Worm (Caenorhabditis elegans) whole organism, L4 larva: ENCODE data around the gene timm-17B.1.

Experiments used
- D1046.2 ChIP-seq: fragments of 200-800 bp; sonication (Bioruptor generic); IDR thresholded peaks from 2 replicates; pipeline ENCODE4 v1.3.6; 2022; ENCODE audit warnings: missing genetic modification characterization, missing compliant biosample characterization
- F10B5.3 ChIP-seq: sonication (generic microtip); optimal IDR thresholded peaks from 2 replicates; lab custom pipeline; 2016; ENCODE audit warnings: mild to moderate bottlenecking, missing genetic modification characterization, missing compliant biosample characterization
- F26F4.8 ChIP-seq: fragments of 200-800 bp; sonication (Bioruptor generic); conservative IDR thresholded peaks from 2 replicates; pipeline ENCODE4 v1.3.6; 2022; ENCODE audit warnings: missing genetic modification characterization, missing compliant biosample characterization
- F44E2.7 ChIP-seq: fragments of 200-800 bp; sonication (Bioruptor generic); IDR thresholded peaks from 2 replicates; pipeline ENCODE4 v2.1.2; 2022; ENCODE audit warnings: missing genetic modification characterization, missing compliant biosample characterization
- T20F7.1 ChIP-seq: fragments of 200-800 bp; sonication (Bioruptor generic); optimal IDR thresholded peaks from 2 replicates; lab custom pipeline; 2018; ENCODE audit warnings: mild to moderate bottlenecking, missing genetic modification characterization, missing compliant biosample characterization
- T26A8.4 ChIP-seq: fragments of 200-800 bp; sonication (Bioruptor generic); IDR thresholded peaks from 2 replicates; pipeline ENCODE4 v1.3.6; 2022; ENCODE audit warnings: missing genetic modification characterization, missing compliant biosample characterization
- Y105C5A.15 ChIP-seq: fragments of 200-800 bp; sonication (Bioruptor generic); IDR thresholded peaks from 2 replicates; pipeline ENCODE4 v1.3.6; 2022; ENCODE audit warnings: missing genetic modification characterization, missing compliant biosample characterization
- Y48G9A.11 ChIP-seq: fragments of 200-800 bp; sonication (Bioruptor generic); IDR thresholded peaks from 2 replicates; pipeline ENCODE4 v1.3.6; 2022; ENCODE audit warnings: missing genetic modification reagents, missing genetic modification characterization, missing compliant biosample characterization
- Y75B8A.6 ChIP-seq: fragments of 200-800 bp; sonication (Bioruptor generic); IDR thresholded peaks from 2 replicates; pipeline ENCODE4 v1.3.6; 2022; ENCODE audit warnings: missing genetic modification reagents, missing genetic modification characterization, missing compliant biosample characterization
- ZK337.2 ChIP-seq: fragments of 200-800 bp; sonication (Bioruptor generic); IDR thresholded peaks from 2 replicates; pipeline ENCODE4 v1.3.6; 2022; ENCODE audit warnings: missing genetic modification reagents, missing genetic modification characterization, missing compliant biosample characterization
- aha-1 ChIP-seq: fragments of 150-350 bp; peaks from one replicate; lab custom pipeline; 2014; ENCODE audit warnings: missing biosample characterization, missing genetic modification characterization
- aly-2 ChIP-seq: sonication (generic microtip); optimal IDR thresholded peaks from 2 replicates; lab custom pipeline; 2018; ENCODE audit warnings: missing biosample characterization, missing genetic modification characterization
- ama-1 ChIP-seq: fragments of 150-350 bp; optimal IDR thresholded peaks from 2 replicates; lab custom pipeline; 2014; ENCODE audit warnings: inconsistent platforms, mixed read lengths
- ceh-20 ChIP-seq: fragments of 200-800 bp; sonication (Bioruptor generic); IDR thresholded peaks from 2 replicates; pipeline ENCODE4 v1.3.6; 2022; ENCODE audit warnings: missing genetic modification reagents, missing genetic modification characterization, missing compliant biosample characterization
- ceh-62 ChIP-seq: sonication (generic microtip); optimal IDR thresholded peaks from 2 replicates; lab custom pipeline; 2017; ENCODE audit warnings: missing biosample characterization, missing genetic modification characterization
- ceh-82 ChIP-seq: sonication (generic microtip); optimal IDR thresholded peaks from 2 replicates; lab custom pipeline; 2017; ENCODE audit warnings: missing biosample characterization, missing genetic modification characterization
- ces-1 ChIP-seq: fragments of 150-350 bp; sonication (generic microtip); optimal IDR thresholded peaks from 4 replicates; lab custom pipeline; 2014; ENCODE audit warnings: missing biosample characterization, missing genetic modification reagents, missing genetic modification characterization
- cey-2 ChIP-seq: sonication (generic microtip); optimal IDR thresholded peaks from 3 replicates; lab custom pipeline; 2017; ENCODE audit warnings: missing genetic modification characterization, mild to moderate bottlenecking, missing compliant biosample characterization, antibody characterized with exemption, borderline replicate concordance; ENCODE audit not compliant: insufficient read depth
- dmd-8 ChIP-seq: fragments of 200-800 bp; sonication (Bioruptor generic); IDR thresholded peaks from 2 replicates; pipeline ENCODE4 v1.3.6; 2022; ENCODE audit warnings: missing genetic modification characterization, missing compliant biosample characterization
- dpl-1 ChIP-seq: fragments of 150-350 bp; optimal IDR thresholded peaks from 2 replicates; lab custom pipeline; 2014; ENCODE audit warnings: missing biosample characterization, missing genetic modification reagents, missing genetic modification characterization
- egl-27 ChIP-seq: sonication (generic microtip); optimal IDR thresholded peaks from 3 replicates; lab custom pipeline; 2017; ENCODE audit warnings: missing biosample characterization, missing genetic modification reagents, missing genetic modification characterization
- egl-43 ChIP-seq: fragments of 200-800 bp; sonication (Bioruptor generic); IDR thresholded peaks from 2 replicates; pipeline ENCODE4 v1.3.6; 2022; ENCODE audit warnings: missing genetic modification reagents, missing genetic modification characterization, missing compliant biosample characterization
- hif-1 ChIP-seq, 2 experiments: sonication (generic microtip); optimal IDR thresholded peaks; 2 replicates each; lab custom pipeline; 2016 to 2017; ENCODE audit warnings: missing compliant biosample characterization in 2 of 2, missing genetic modification characterization in 2 of 2, missing genetic modification reagents in 2 of 2, missing genotype in 2 of 2, mild to moderate bottlenecking in 1 of 2
- hlh-30 ChIP-seq: sonication (generic microtip); optimal IDR thresholded peaks from 2 replicates; lab custom pipeline; 2017; ENCODE audit warnings: antibody characterized with exemption, mild to moderate bottlenecking, missing genetic modification characterization, missing compliant biosample characterization; ENCODE audit not compliant: insufficient read depth
- jun-1 ChIP-seq: fragments of 150-350 bp; optimal IDR thresholded peaks from 2 replicates; lab custom pipeline; 2014; ENCODE audit warnings: missing biosample characterization, missing genetic modification reagents, missing genetic modification characterization
- lin-29 ChIP-seq: fragments of 200-800 bp; sonication (Bioruptor generic); IDR thresholded peaks from 2 replicates; pipeline ENCODE4 v1.3.6; 2022; ENCODE audit warnings: missing genetic modification reagents, missing genetic modification characterization, missing compliant biosample characterization
- lin-39 ChIP-seq: fragments of 150-350 bp; optimal IDR thresholded peaks from 2 replicates; lab custom pipeline; 2014; ENCODE audit warnings: missing biosample characterization, missing genetic modification reagents, missing genetic modification characterization
- lir-3 ChIP-seq: sonication (generic microtip); optimal IDR thresholded peaks from 2 replicates; lab custom pipeline; 2016; ENCODE audit warnings: mild to moderate bottlenecking, missing genetic modification characterization, missing compliant biosample characterization
- lsy-2 ChIP-seq, 2 experiments: fragments of 150-350 bp in 1 of 2; sonication (generic microtip) in 1 of 2; optimal IDR thresholded peaks; 2 replicates each; lab custom pipeline; 2014 to 2017; ENCODE audit warnings: missing biosample characterization in 2 of 2, missing genetic modification characterization in 2 of 2
- mdt-29 ChIP-seq: fragments of 200-800 bp; sonication (Bioruptor generic); IDR thresholded peaks from 2 replicates; pipeline ENCODE4 v1.3.6; 2022; ENCODE audit warnings: missing genetic modification reagents, missing genetic modification characterization, missing compliant biosample characterization
- mxl-2 ChIP-seq: fragments of 200-800 bp; sonication (Bioruptor generic); conservative IDR thresholded peaks from 2 replicates; pipeline ENCODE4 v1.3.6; 2022; ENCODE audit warnings: missing genetic modification reagents, missing genetic modification characterization, missing compliant biosample characterization
- nhr-102 ChIP-seq: sonication (generic microtip); optimal IDR thresholded peaks from 2 replicates; lab custom pipeline; 2016; ENCODE audit warnings: mild to moderate bottlenecking, missing genetic modification characterization, moderate library complexity, missing compliant biosample characterization
- nhr-11 ChIP-seq: fragments of 150-350 bp; optimal IDR thresholded peaks from 2 replicates; lab custom pipeline; 2014; ENCODE audit warnings: missing biosample characterization, missing genetic modification characterization
- nhr-25 ChIP-seq: sonication (generic microtip); optimal IDR thresholded peaks from 2 replicates; lab custom pipeline; 2017; ENCODE audit warnings: missing genetic modification characterization, mild to moderate bottlenecking, missing compliant biosample characterization, antibody characterized with exemption, moderate library complexity, borderline replicate concordance; ENCODE audit not compliant: insufficient read depth
- nhr-28 ChIP-seq: fragments of 150-350 bp; optimal IDR thresholded peaks from 2 replicates; lab custom pipeline; 2014; ENCODE audit warnings: missing biosample characterization, missing genetic modification characterization
- nhr-41 ChIP-seq: fragments of 200-800 bp; sonication (Bioruptor generic); IDR thresholded peaks from 2 replicates; pipeline ENCODE4 v1.3.6; 2022; ENCODE audit warnings: missing genetic modification reagents, missing genetic modification characterization, missing compliant biosample characterization
- nhr-48 ChIP-seq: sonication (generic microtip); optimal IDR thresholded peaks from 2 replicates; lab custom pipeline; 2016; ENCODE audit warnings: mild to moderate bottlenecking, missing genetic modification characterization, missing compliant biosample characterization
- nhr-76 ChIP-seq: fragments of 150-350 bp; optimal IDR thresholded peaks from 2 replicates; lab custom pipeline; 2014; ENCODE audit warnings: missing biosample characterization, missing genetic modification characterization
- nhr-77 ChIP-seq: fragments of 150-350 bp; optimal IDR thresholded peaks from 2 replicates; lab custom pipeline; 2014; ENCODE audit warnings: missing biosample characterization, missing genetic modification characterization
- php-3 ChIP-seq: fragments of 200-800 bp; sonication (Bioruptor generic); IDR thresholded peaks from 2 replicates; pipeline ENCODE4 v1.3.6; 2022; ENCODE audit warnings: missing genetic modification reagents, missing genetic modification characterization, missing compliant biosample characterization
- saeg-2 ChIP-seq: fragments of 200-800 bp; sonication (Bioruptor generic); IDR thresholded peaks from 2 replicates; pipeline ENCODE4 v1.3.6; 2022; ENCODE audit warnings: missing genetic modification reagents, missing genetic modification characterization, missing compliant biosample characterization
- set-16 ChIP-seq: fragments of 200-800 bp; sonication (Bioruptor generic); IDR thresholded peaks from 2 replicates; pipeline ENCODE4 v1.3.6; 2022; ENCODE audit warnings: missing genetic modification reagents, missing genetic modification characterization, missing compliant biosample characterization
- tra-1 ChIP-seq: fragments of 200-800 bp; sonication (Bioruptor generic); IDR thresholded peaks from 2 replicates; pipeline ENCODE4 v1.3.6; 2022; ENCODE audit warnings: missing genetic modification reagents, missing genetic modification characterization, missing compliant biosample characterization
- unc-130 ChIP-seq: sonication (generic microtip); optimal IDR thresholded peaks from 2 replicates; lab custom pipeline; 2016; ENCODE audit warnings: missing genetic modification reagents, missing genetic modification characterization, missing compliant biosample characterization
- vab-7 ChIP-seq: fragments of 200-800 bp; sonication (Bioruptor generic); IDR thresholded peaks from 2 replicates; pipeline ENCODE4 v1.3.6; 2022; ENCODE audit warnings: missing genetic modification reagents, missing genetic modification characterization, missing compliant biosample characterization
- zag-1 ChIP-seq: fragments of 150-350 bp; optimal IDR thresholded peaks from 2 replicates; lab custom pipeline; 2014; ENCODE audit warnings: missing biosample characterization, missing genetic modification characterization
- zfp-3 ChIP-seq: fragments of 200-800 bp; sonication (Bioruptor generic); conservative IDR thresholded peaks from 2 replicates; pipeline ENCODE4 v1.3.6; 2022; ENCODE audit warnings: missing genetic modification reagents, missing genetic modification characterization, missing compliant biosample characterization
- zip-11 ChIP-seq: fragments of 200-800 bp; sonication (Bioruptor generic); IDR thresholded peaks from 2 replicates; pipeline ENCODE4 v1.3.6; 2022; ENCODE audit warnings: missing genetic modification characterization, missing compliant biosample characterization
- zip-2 ChIP-seq: fragments of 150-350 bp; optimal IDR thresholded peaks from 2 replicates; lab custom pipeline; 2014; ENCODE audit warnings: missing biosample characterization, missing genetic modification characterization
- ztf-7 ChIP-seq: fragments of 150-350 bp; optimal IDR thresholded peaks from 2 replicates; lab custom pipeline; 2014; ENCODE audit warnings: missing biosample characterization, missing genetic modification characterization

The timm-17B.1 gene

DNA sequence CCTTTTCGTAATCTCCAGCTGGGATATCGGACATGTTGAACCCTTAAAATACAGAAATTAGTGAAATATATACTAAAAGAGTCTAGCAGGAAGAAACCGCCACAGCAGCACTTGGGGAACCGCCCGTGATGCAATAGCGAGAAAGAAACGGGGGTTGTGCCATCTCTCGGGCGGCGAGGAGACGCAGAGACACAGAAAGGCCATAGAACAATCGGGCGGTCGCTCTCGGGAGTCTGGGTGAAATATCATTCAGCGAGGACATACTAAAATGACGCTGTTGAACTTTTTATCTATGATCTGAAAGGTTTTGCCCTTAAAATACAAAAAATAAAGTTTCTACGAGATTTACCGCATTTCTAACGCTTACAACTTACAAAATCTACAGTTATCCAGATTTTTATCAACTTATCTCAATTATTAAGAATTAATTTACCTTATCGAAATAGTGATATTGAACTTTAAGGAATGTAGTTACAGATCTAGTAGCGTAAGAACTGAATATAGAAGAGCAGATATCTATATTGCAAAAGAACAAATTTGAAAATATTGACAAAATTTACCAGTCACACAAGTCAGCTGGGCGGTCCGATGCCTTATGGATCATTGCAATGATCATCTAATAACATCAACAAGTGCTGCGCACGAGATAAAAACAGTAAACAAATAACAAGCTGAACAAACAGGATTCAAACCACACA, 3.3 kb upstream of the timm-17B.1 start, which contains the start of gene cyc-2.1:
cyc-2.1 (minus strand) TSS at position 605 of the 698 bp plus-strand sequence.
- peak; percentile 73 for TF ChIP-seq T26A8.4 (GFP tag; lab: Robert Waterston, UW)
- peak; percentile 78 for TF ChIP-seq ama-1 (lab: Kevin White, UChicago)
- no peak for TF ChIP-seq nhr-41 (GFP tag; lab: Robert Waterston, UW)
- TF ChIP-seq hif-1 (tag; optimal IDR thresholded peaks at IDR 0.05; lab: Kevin White, UChicago) = no peak
- TF ChIP-seq hlh-30 (tag; lab: Kevin White, UChicago) = peak; percentile 18
- TF ChIP-seq mdt-29 (GFP tag; lab: Robert Waterston, UW) = no peak
- TF ChIP-seq Y75B8A.6 (GFP tag; lab: Robert Waterston, UW) = 0 out of 2 replicates have a peak, but pooled peaks have one; percentile 22
- TF ChIP-seq dpl-1 (GFP tag; lab: Kevin White, UChicago) = peak; percentile 17
- peak; percentile 55 for TF ChIP-seq nhr-28
- TF ChIP-seq ceh-62 (tag; lab: Kevin White, UChicago) = no peak
- peak; percentile 47 for TF ChIP-seq nhr-102 (tag; lab: Kevin White, UChicago)
- no peak for TF ChIP-seq nhr-76 (tag; lab: Kevin White, UChicago)
- no peak for TF ChIP-seq lir-3 (tag; lab: Kevin White, UChicago)
- TF ChIP-seq mxl-2 (GFP tag; lab: Robert Waterston, UW) = no peak
- no peak for TF ChIP-seq F10B5.3 (tag; lab: Kevin White, UChicago)
- TF ChIP-seq T20F7.1 (GFP tag; lab: Kevin White, UChicago) = peak; percentile 50
- TF ChIP-seq vab-7 (GFP tag; lab: Robert Waterston, UW) = peak; percentile 37; the same call in 1 of the 2 replicates
- TF ChIP-seq D1046.2 (GFP tag; lab: Robert Waterston, UW) = no peak
- no peak for TF ChIP-seq ces-1 (GFP tag; lab: Kevin White, UChicago)
- peak; percentile 42 for TF ChIP-seq nhr-77 (tag; lab: Kevin White, UChicago)
- 0 out of 2 replicates have a peak, but pooled peaks have one; percentile 54 for TF ChIP-seq dmd-8
- TF ChIP-seq lin-29 (GFP tag; lab: Robert Waterston, UW) = no peak
- TF ChIP-seq lsy-2 (tag; optimal IDR thresholded peaks at IDR 0.05; lab: Kevin White, UChicago) = peak; percentile 79 to 90
- TF ChIP-seq zag-1 (tag; lab: Kevin White, UChicago) = no peak
- TF ChIP-seq cey-2 (tag; lab: Kevin White, UChicago) = no peak
- TF ChIP-seq zfp-3 (GFP tag; lab: Robert Waterston, UW) = no peak
- TF ChIP-seq set-16 (GFP tag; lab: Robert Waterston, UW) = peak; percentile 67
- no peak for TF ChIP-seq aly-2 (tag; lab: Kevin White, UChicago)
- peak; percentile 84 for TF ChIP-seq egl-43
- no peak for TF ChIP-seq zip-2 (tag; lab: Kevin White, UChicago)
- TF ChIP-seq saeg-2 (GFP tag; lab: Robert Waterston, UW) = no peak
- no peak for TF ChIP-seq ceh-20 (GFP tag; lab: Robert Waterston, UW)
- TF ChIP-seq egl-27 (tag; lab: Kevin White, UChicago) = no peak
- TF ChIP-seq jun-1 (tag; lab: Kevin White, UChicago) = peak; percentile 24
- peak; percentile 57 for TF ChIP-seq nhr-48 (tag; lab: Kevin White, UChicago)
- TF ChIP-seq aha-1 (tag; lab: Kevin White, UChicago) = peak; percentile 92
- TF ChIP-seq F26F4.8 (GFP tag; lab: Robert Waterston, UW) = no peak
- TF ChIP-seq unc-130 (GFP tag; lab: Kevin White, UChicago) = peak; percentile 43
- TF ChIP-seq zip-11 (GFP tag; lab: Robert Waterston, UW) = no peak
- TF ChIP-seq nhr-11 (tag; lab: Kevin White, UChicago) = peak; percentile 52
- TF ChIP-seq tra-1 (GFP tag; lab: Robert Waterston, UW) = peak; percentile 10; the same call in 1 of the 2 replicates
- TF ChIP-seq ZK337.2 = no peak
- no peak for TF ChIP-seq ceh-82 (tag; lab: Kevin White, UChicago)
- TF ChIP-seq F44E2.7 (GFP tag; lab: Robert Waterston, UW) = 0 out of 2 replicates have a peak, but pooled peaks have one; percentile 9
- no peak for TF ChIP-seq nhr-25
- TF ChIP-seq ztf-7 (tag; lab: Kevin White, UChicago) = no peak
- peak; percentile 28; the same call in 1 of the 2 replicates for TF ChIP-seq Y48G9A.11 (GFP tag; lab: Robert Waterston, UW)
- TF ChIP-seq Y105C5A.15 = peak; percentile 64
- TF ChIP-seq php-3 (GFP tag; lab: Robert Waterston, UW) = 0 out of 2 replicates have a peak, but pooled peaks have one; percentile 9
- TF ChIP-seq lin-39 (tag; lab: Kevin White, UChicago) = no peak
